Fruit fly (Drosophila melanogaster): ENCODE results near the gene P5CDh2.

P5CDh2 gene

dm6 chr3R:21921363-21922208 lies 43.9 kb downstream of the P5CDh2 start:
- TF ChIP-seq pan (optimal IDR thresholded peaks at IDR 0.05) = peak; percentile 91
- peak in 1 of 2 experiments; percentile 12 for TF ChIP-seq EcR (GFP tag; optimal IDR thresholded peaks at IDR 0.05)
- TF ChIP-seq psq (optimal IDR thresholded peaks at IDR 0.05) = no peak
- TF ChIP-seq Dll (optimal IDR thresholded peaks at IDR 0.05) = no peak
- TF ChIP-seq CG8478 (optimal IDR thresholded peaks at IDR 0.05) = no peak
- TF ChIP-seq usp (GFP tag; optimal IDR thresholded peaks at IDR 0.05) = no peak

dm6 chr3R:21922244-21922643 lies 44.5 kb downstream of the P5CDh2 start:
- TF ChIP-seq psq (optimal IDR thresholded peaks at IDR 0.05) (no peak), CG8478 (optimal IDR thresholded peaks at IDR 0.05) (no peak), EcR (GFP tag; optimal IDR thresholded peaks at IDR 0.05) (peak in 1 of 2 experiments; percentile 50)

dm6 chr3R:21922674-21923323 lies 45.1 kb downstream of the P5CDh2 start:
- TF ChIP-seq CG8478 (optimal IDR thresholded peaks at IDR 0.05) (no peak), Dll (optimal IDR thresholded peaks at IDR 0.05) (peak; percentile 45), EcR (GFP tag; optimal IDR thresholded peaks at IDR 0.05) (peak in 1 of 2 experiments; percentile 29)

dm6 chr3R:21923742-21924141 lies 46.0 kb downstream of the P5CDh2 start:
- TF ChIP-seq pan (optimal IDR thresholded peaks at IDR 0.05) (no peak), psq (optimal IDR thresholded peaks at IDR 0.05) (no peak), EcR (GFP tag; optimal IDR thresholded peaks at IDR 0.05) (peak in 1 of 2 experiments; percentile 57), CG8478 (optimal IDR thresholded peaks at IDR 0.05) (no peak), Dll (optimal IDR thresholded peaks at IDR 0.05) (no peak), usp (GFP tag; optimal IDR thresholded peaks at IDR 0.05) (no peak)

- no peak for TF ChIP-seq pan (optimal IDR thresholded peaks at IDR 0.05)
- no peak for TF ChIP-seq usp (GFP tag; optimal IDR thresholded peaks at IDR 0.05)
- no peak for TF ChIP-seq EcR (GFP tag; optimal IDR thresholded peaks at IDR 0.05)
- TF ChIP-seq psq (optimal IDR thresholded peaks at IDR 0.05) = no peak
- TF ChIP-seq CG8478 (optimal IDR thresholded peaks at IDR 0.05) = no peak
- TF ChIP-seq Dll (optimal IDR thresholded peaks at IDR 0.05) = no peak
These were observed 50.5 kb downstream of the P5CDh2 start for dm6 chr3R:21928214-21928613.
